Worm (Caenorhabditis elegans): ENCODE measurements around the gene skr-17.

- TF ChIP-seq pqm-1 (tag; optimal IDR thresholded peaks at IDR 0.05), result no peak
- no peak for TF ChIP-seq hlh-13 (GFP tag; optimal IDR thresholded peaks at IDR 0.05)
- no peak for TF ChIP-seq pha-4 (tag; optimal IDR thresholded peaks at IDR 0.05)
- TF ChIP-seq ceh-18 (tag; optimal IDR thresholded peaks at IDR 0.05), result no peak
- TF ChIP-seq ceh-6 (GFP tag; optimal IDR thresholded peaks at IDR 0.05), result no peak
- no peak for TF ChIP-seq hlh-8 (tag; optimal IDR thresholded peaks at IDR 0.05)
- no peak for TF ChIP-seq rnt-1 (tag; optimal IDR thresholded peaks at IDR 0.05)
- no peak for TF ChIP-seq fkh-10 (GFP tag; optimal IDR thresholded peaks at IDR 0.05)
- TF ChIP-seq lin-11 (tag; optimal IDR thresholded peaks at IDR 0.05), result no peak
- no peak for TF ChIP-seq dmd-4 (tag; optimal IDR thresholded peaks at IDR 0.05; ENCODE audit: borderline replicate concordance)
- TF ChIP-seq ceh-45 (GFP tag; IDR thresholded peaks at IDR 0.05), result no peak
Observed at ce11 chrII:7771917-7772316, 11.4 kb upstream of the skr-17 start, which contains the start of gene C06A8.8.

Data from whole organism, late embryonic.